Fruit fly (Drosophila melanogaster): ENCODE measurements around the gene Vsp37A.

dm6 chrX:655492-656379, 34.4 kb downstream of the Vsp37A start, which contains the start of the genes Hmt4-20 and SkpA:
- TF ChIP-seq CG5204 (GFP tag; optimal IDR thresholded peaks at IDR 0.05), result no peak
- no peak for TF ChIP-seq pad (GFP tag; optimal IDR thresholded peaks at IDR 0.05)
- no peak for TF ChIP-seq CG14711 (tag; optimal IDR thresholded peaks at IDR 0.05)
- TF ChIP-seq CG7101 (tag; optimal IDR thresholded peaks at IDR 0.05), result no peak
- TF ChIP-seq CG12768 (GFP tag; optimal IDR thresholded peaks at IDR 0.05), result no peak
- TF ChIP-seq bab1 (GFP tag; optimal IDR thresholded peaks at IDR 0.05), result no peak
- no peak for TF ChIP-seq CG7045 (GFP tag; optimal IDR thresholded peaks at IDR 0.05)
- no peak for TF ChIP-seq cnc (optimal IDR thresholded peaks at IDR 0.05)
- TF ChIP-seq CG1620 (GFP tag; optimal IDR thresholded peaks at IDR 0.05), result peak; percentile 19
- TF ChIP-seq CG33017 (tag; optimal IDR thresholded peaks at IDR 0.05), result no peak

Data from whole organism, adult.